Worm (Caenorhabditis elegans) whole organism, L2 larva: ENCODE results near the gene C44C1.6.

Experiments
- C34F6.9 ChIP-seq: fragments of 150-350 bp; optimal IDR thresholded peaks from 2 replicates; lab custom pipeline; 2014; ENCODE audit warnings: missing biosample characterization, missing genetic modification characterization
- F13H6.1 ChIP-seq: sonication (generic microtip); optimal IDR thresholded peaks from 2 replicates; lab custom pipeline; 2016; ENCODE audit warnings: missing genetic modification characterization, missing compliant biosample characterization
- R02D3.7 ChIP-seq: fragments of 150-350 bp; optimal IDR thresholded peaks from 2 replicates; lab custom pipeline; 2014; ENCODE audit warnings: missing biosample characterization, missing genetic modification characterization
- Y55F3AM.14 ChIP-seq: fragments of 200-800 bp; sonication (Bioruptor generic); optimal IDR thresholded peaks from 2 replicates; lab custom pipeline; 2018; ENCODE audit warnings: mild to moderate bottlenecking, missing genetic modification characterization, missing compliant biosample characterization
- ZK546.5 ChIP-seq: sonication (generic microtip); optimal IDR thresholded peaks from 2 replicates; lab custom pipeline; 2017; ENCODE audit warnings: missing biosample characterization, missing genetic modification characterization
- alr-1 ChIP-seq: fragments of 150-350 bp; optimal IDR thresholded peaks from 2 replicates; lab custom pipeline; 2014; ENCODE audit warnings: missing biosample characterization, missing genetic modification characterization
- aly-2 ChIP-seq: fragments of 150-350 bp; optimal IDR thresholded peaks from 2 replicates; lab custom pipeline; 2014; ENCODE audit warnings: missing biosample characterization, missing genetic modification characterization
- ama-1 ChIP-seq: fragments of 150-350 bp; optimal IDR thresholded peaks from 2 replicates; lab custom pipeline; 2018; ENCODE audit warnings: inconsistent platforms
- blmp-1 ChIP-seq: sonication (generic microtip); optimal IDR thresholded peaks from 2 replicates; lab custom pipeline; 2017; ENCODE audit warnings: missing genetic modification characterization, mild to moderate bottlenecking, missing compliant biosample characterization, antibody characterized with exemption, moderate library complexity; ENCODE audit not compliant: insufficient read depth
- ceh-16 ChIP-seq: fragments of 150-350 bp; optimal IDR thresholded peaks from 2 replicates; lab custom pipeline; 2014; ENCODE audit warnings: missing biosample characterization, missing genetic modification characterization
- ceh-82 ChIP-seq: fragments of 150-350 bp; optimal IDR thresholded peaks from 2 replicates; lab custom pipeline; 2014; ENCODE audit warnings: missing biosample characterization, missing genetic modification characterization
- crh-2 ChIP-seq: sonication (generic microtip); optimal IDR thresholded peaks from 2 replicates; lab custom pipeline; 2017; ENCODE audit warnings: missing biosample characterization, missing genetic modification characterization
- dmd-4 ChIP-seq: sonication (generic microtip); optimal IDR thresholded peaks from 2 replicates; lab custom pipeline; 2017; ENCODE audit warnings: missing biosample characterization, missing genetic modification characterization
- egl-27 ChIP-seq: sonication (generic microtip); optimal IDR thresholded peaks from 3 replicates; lab custom pipeline; 2017; ENCODE audit warnings: missing biosample characterization, missing genetic modification reagents, missing genetic modification characterization
- elt-1 ChIP-seq: fragments of 150-350 bp; optimal IDR thresholded peaks from 2 replicates; lab custom pipeline; 2014; ENCODE audit warnings: missing biosample characterization, missing genetic modification characterization
- elt-3 ChIP-seq: sonication (generic microtip); optimal IDR thresholded peaks from 2 replicates; lab custom pipeline; 2017; ENCODE audit warnings: missing biosample characterization, missing genetic modification characterization
- fos-1 ChIP-seq: fragments of 150-350 bp; optimal IDR thresholded peaks from 2 replicates; lab custom pipeline; 2014; ENCODE audit warnings: missing biosample characterization, missing genetic modification characterization
- gmeb-1 ChIP-seq: fragments of 150-350 bp; optimal IDR thresholded peaks from 2 replicates; lab custom pipeline; 2014; ENCODE audit warnings: missing biosample characterization, missing genetic modification characterization
- lin-11 ChIP-seq: fragments of 150-350 bp; sonication (generic microtip); optimal IDR thresholded peaks from 2 replicates; lab custom pipeline; 2014; ENCODE audit warnings: missing biosample characterization, missing genetic modification characterization, inconsistent platforms, mixed read lengths
- lin-13 ChIP-seq: fragments of 150-350 bp; optimal IDR thresholded peaks from 2 replicates; lab custom pipeline; 2014; ENCODE audit warnings: missing biosample characterization, missing genetic modification reagents, missing genetic modification characterization
- lin-39 ChIP-seq: fragments of 150-350 bp; optimal IDR thresholded peaks from 2 replicates; lab custom pipeline; 2014; ENCODE audit warnings: missing biosample characterization, missing genetic modification reagents, missing genetic modification characterization
- lsy-2 ChIP-seq, 2 experiments: fragments of 150-350 bp in 1 of 2; sonication (generic microtip) in 1 of 2; optimal IDR thresholded peaks; 2 replicates each; lab custom pipeline; 2014 to 2017; ENCODE audit warnings: missing biosample characterization in 2 of 2, missing genetic modification characterization in 2 of 2
- mab-5 ChIP-seq: fragments of 150-350 bp; optimal IDR thresholded peaks from 2 replicates; lab custom pipeline; 2014; ENCODE audit warnings: missing biosample characterization, missing genetic modification characterization
- mbf-1 ChIP-seq: sonication (generic microtip); optimal IDR thresholded peaks from 2 replicates; lab custom pipeline; 2017; ENCODE audit warnings: missing biosample characterization, missing genetic modification characterization
- mdl-1 ChIP-seq, 2 experiments: fragments of 150-350 bp in 1 of 2; sonication (generic microtip) in 1 of 2; optimal IDR thresholded peaks; 2 replicates each; lab custom pipeline; 2017; ENCODE audit warnings: missing biosample characterization in 2 of 2, missing genetic modification characterization in 2 of 2
- nhr-10 ChIP-seq: sonication (generic microtip); optimal IDR thresholded peaks from 2 replicates; lab custom pipeline; 2017; ENCODE audit warnings: missing biosample characterization, missing genetic modification characterization
- nhr-11 ChIP-seq: fragments of 150-350 bp; optimal IDR thresholded peaks from 2 replicates; lab custom pipeline; 2014; ENCODE audit warnings: missing biosample characterization, missing genetic modification characterization
- nhr-12 ChIP-seq: fragments of 150-350 bp; optimal IDR thresholded peaks from 2 replicates; lab custom pipeline; 2014; ENCODE audit warnings: missing biosample characterization, missing genetic modification characterization
- nhr-129 ChIP-seq: fragments of 150-350 bp; optimal IDR thresholded peaks from 2 replicates; lab custom pipeline; 2014; ENCODE audit warnings: missing biosample characterization, missing genetic modification characterization
- nhr-21 ChIP-seq: fragments of 150-350 bp; optimal IDR thresholded peaks from 2 replicates; lab custom pipeline; 2014; ENCODE audit warnings: missing biosample characterization, missing genetic modification characterization
- nhr-23 ChIP-seq: fragments of 150-350 bp; optimal IDR thresholded peaks from 2 replicates; lab custom pipeline; 2014; ENCODE audit warnings: missing biosample characterization, missing genetic modification reagents, missing genetic modification characterization
- nhr-237 ChIP-seq: fragments of 150-350 bp; optimal IDR thresholded peaks from 2 replicates; lab custom pipeline; 2014; ENCODE audit warnings: missing biosample characterization, missing genetic modification characterization
- nhr-25 ChIP-seq: fragments of 150-350 bp; sonication (generic microtip); optimal IDR thresholded peaks from 3 replicates; lab custom pipeline; 2014; ENCODE audit warnings: missing biosample characterization, missing genetic modification characterization
- nhr-6 ChIP-seq: fragments of 150-350 bp; optimal IDR thresholded peaks from 2 replicates; lab custom pipeline; 2014; ENCODE audit warnings: missing biosample characterization, missing genetic modification characterization
- nhr-77 ChIP-seq: fragments of 150-350 bp; optimal IDR thresholded peaks from 2 replicates; lab custom pipeline; 2014; ENCODE audit warnings: missing biosample characterization, missing genetic modification characterization
- peb-1 ChIP-seq: fragments of 150-350 bp; optimal IDR thresholded peaks from 2 replicates; lab custom pipeline; 2014; ENCODE audit warnings: missing biosample characterization, missing genetic modification characterization
- sem-4 ChIP-seq: fragments of 150-350 bp; optimal IDR thresholded peaks from 2 replicates; lab custom pipeline; 2014; ENCODE audit warnings: missing biosample characterization, missing genetic modification reagents, missing genetic modification characterization
- skn-1 ChIP-seq: sonication (generic microtip); optimal IDR thresholded peaks from 2 replicates; lab custom pipeline; 2017; ENCODE audit warnings: missing biosample characterization, missing genetic modification characterization
- sma-3 ChIP-seq: sonication (generic microtip); optimal IDR thresholded peaks from 2 replicates; lab custom pipeline; 2016; ENCODE audit warnings: missing genetic modification reagents, missing genetic modification characterization, missing compliant biosample characterization
- sma-9 ChIP-seq, 2 experiments: fragments of 150-350 bp in 1 of 2; sonication (generic microtip) in 1 of 2; optimal IDR thresholded peaks; 2 replicates each; lab custom pipeline; 2014 to 2016; ENCODE audit warnings: missing genetic modification characterization in 2 of 2, mild to moderate bottlenecking in 1 of 2, missing biosample characterization in 1 of 2, missing compliant biosample characterization in 1 of 2, missing genetic modification reagents in 1 of 2, moderate library complexity in 1 of 2
- snpc-4 ChIP-seq: fragments of 150-350 bp; optimal IDR thresholded peaks from 2 replicates; lab custom pipeline; 2014; ENCODE audit warnings: missing biosample characterization, missing genetic modification characterization
- unc-39 ChIP-seq: fragments of 150-350 bp; optimal IDR thresholded peaks from 2 replicates; lab custom pipeline; 2014; ENCODE audit warnings: missing biosample characterization, missing genetic modification characterization
- unc-55 ChIP-seq: fragments of 150-350 bp; sonication (generic microtip); optimal IDR thresholded peaks from 3 replicates; lab custom pipeline; 2014; ENCODE audit warnings: missing biosample characterization, missing genetic modification reagents, missing genetic modification characterization
- unc-62 ChIP-seq: fragments of 150-350 bp; optimal IDR thresholded peaks from 2 replicates; lab custom pipeline; 2014; ENCODE audit warnings: missing biosample characterization, missing genetic modification reagents, missing genetic modification characterization
- zag-1 ChIP-seq: fragments of 150-350 bp; optimal IDR thresholded peaks from 2 replicates; lab custom pipeline; 2014; ENCODE audit warnings: missing biosample characterization, missing genetic modification characterization
- ztf-1 ChIP-seq: fragments of 200-800 bp; sonication (Bioruptor generic); conservative IDR thresholded peaks from 2 replicates; pipeline ENCODE4 v1.3.6; 2022; ENCODE audit warnings: missing genetic modification characterization, missing compliant biosample characterization
- ztf-11 ChIP-seq: sonication (generic microtip); optimal IDR thresholded peaks from 2 replicates; lab custom pipeline; 2017; ENCODE audit warnings: missing biosample characterization, missing genetic modification characterization
- ztf-4 ChIP-seq: fragments of 150-350 bp; optimal IDR thresholded peaks from 2 replicates; lab custom pipeline; 2014; ENCODE audit warnings: missing biosample characterization, missing genetic modification characterization

C44C1.6 gene

ce11 chrX:1012385-1012866 lies 42.4 kb upstream of the C44C1.6 start (continued):
- no peak for TF ChIP-seq nhr-11 (tag; lab: Kevin White, UChicago)
- no peak for TF ChIP-seq R02D3.7 (tag; lab: Kevin White, UChicago)

- TF ChIP-seq ZK546.5 (tag; lab: Kevin White, UChicago): no peak
- no peak for TF ChIP-seq ceh-16 (tag; lab: Kevin White, UChicago)
- no peak for TF ChIP-seq nhr-11 (tag; lab: Kevin White, UChicago)
- no peak for TF ChIP-seq nhr-77 (tag; lab: Kevin White, UChicago)
- TF ChIP-seq nhr-129 (tag; lab: Kevin White, UChicago): peak; percentile 70
- peak; percentile 70 for TF ChIP-seq sma-9 (GFP tag; optimal IDR thresholded peaks at IDR 0.05; lab: Kevin White, UChicago)
- TF ChIP-seq sma-9 (tag; optimal IDR thresholded peaks at IDR 0.05; lab: Kevin White, UChicago): no peak
- peak; percentile 38 for TF ChIP-seq nhr-6
- no peak for TF ChIP-seq skn-1 (tag; lab: Kevin White, UChicago)
- TF ChIP-seq gmeb-1 (tag; lab: Kevin White, UChicago): peak; percentile 72
- TF ChIP-seq C34F6.9 (tag; lab: Kevin White, UChicago): peak; percentile 23
- no peak for TF ChIP-seq nhr-23 (tag; lab: Kevin White, UChicago)
- TF ChIP-seq sem-4 (tag; lab: Kevin White, UChicago): no peak
- peak; percentile 72 for TF ChIP-seq nhr-25 (tag; lab: Kevin White, UChicago)
- TF ChIP-seq fos-1 (tag; lab: Kevin White, UChicago): peak; percentile 73
- peak; percentile 77 for TF ChIP-seq sma-3 (GFP tag; lab: Kevin White, UChicago)
- no peak for TF ChIP-seq aly-2
- no peak for TF ChIP-seq zag-1 (tag; lab: Kevin White, UChicago)
- peak; percentile 28 for TF ChIP-seq ama-1 (lab: Kevin White, UChicago)
- TF ChIP-seq ztf-4 (tag; lab: Kevin White, UChicago): no peak
- TF ChIP-seq ztf-11 (tag; lab: Kevin White, UChicago): no peak
- TF ChIP-seq ztf-1 (GFP tag; lab: Robert Waterston, UW): no peak
- no peak for TF ChIP-seq nhr-12 (tag; lab: Kevin White, UChicago)
- TF ChIP-seq unc-62 (GFP tag; lab: Kevin White, UChicago): no peak
- no peak for TF ChIP-seq peb-1 (tag; lab: Kevin White, UChicago)
- peak; percentile 80 for TF ChIP-seq nhr-21 (tag; lab: Kevin White, UChicago)
- TF ChIP-seq nhr-10 (tag; lab: Kevin White, UChicago): no peak
- no peak for TF ChIP-seq dmd-4 (tag; lab: Kevin White, UChicago)
- no peak for TF ChIP-seq lin-39 (tag; lab: Kevin White, UChicago)
- TF ChIP-seq lin-13 (GFP tag; lab: Kevin White, UChicago): no peak
- no peak for TF ChIP-seq R02D3.7 (tag; lab: Kevin White, UChicago)
- TF ChIP-seq lsy-2 (tag; optimal IDR thresholded peaks at IDR 0.05; lab: Kevin White, UChicago): peak in 1 of 2 experiments; percentile 8
- TF ChIP-seq blmp-1 (tag; lab: Kevin White, UChicago): peak; percentile 20
- TF ChIP-seq crh-2 (tag; lab: Kevin White, UChicago): peak; percentile 79
- TF ChIP-seq F13H6.1 (tag; lab: Kevin White, UChicago): peak; percentile 49
- TF ChIP-seq alr-1 (tag; lab: Kevin White, UChicago): no peak
- peak; percentile 37 for TF ChIP-seq egl-27 (tag; lab: Kevin White, UChicago)
- no peak for TF ChIP-seq mdl-1 (tag; optimal IDR thresholded peaks at IDR 0.05; lab: Kevin White, UChicago)
- TF ChIP-seq lin-11 (tag; lab: Kevin White, UChicago): no peak
- TF ChIP-seq unc-55 (GFP tag; lab: Kevin White, UChicago): no peak
- TF ChIP-seq mab-5 (tag; lab: Kevin White, UChicago): no peak
- no peak for TF ChIP-seq mbf-1 (tag; lab: Kevin White, UChicago)
- TF ChIP-seq nhr-237 (tag; lab: Kevin White, UChicago): no peak
- TF ChIP-seq unc-39 (tag; lab: Kevin White, UChicago): no peak
- TF ChIP-seq elt-1 (tag; lab: Kevin White, UChicago): no peak
- no peak for TF ChIP-seq snpc-4 (tag; lab: Kevin White, UChicago)
- TF ChIP-seq elt-3: no peak
- TF ChIP-seq Y55F3AM.14 (GFP tag; lab: Kevin White, UChicago): no peak
- no peak for TF ChIP-seq ceh-82 (tag; lab: Kevin White, UChicago)
Observed at ce11 chrX:1010627-1011452, 40.8 kb upstream of the C44C1.6 start.
